Worm (Caenorhabditis elegans): ENCODE measurements around the gene C03B1.10.

Gene C03B1.10

ce11 chrX:6321380-6321779, 36.3 kb downstream of the C03B1.10 start:
- TF ChIP-seq nhr-28 (tag; optimal IDR thresholded peaks at IDR 0.05): no peak
- no peak for TF ChIP-seq lsy-2 (tag; optimal IDR thresholded peaks at IDR 0.05)
- TF ChIP-seq tbx-8 (GFP tag; optimal IDR thresholded peaks at IDR 0.05): no peak
- no peak for TF ChIP-seq ztf-11 (tag; optimal IDR thresholded peaks at IDR 0.05)
- no peak for TF ChIP-seq nhr-237 (tag; optimal IDR thresholded peaks at IDR 0.05)
- no peak for TF ChIP-seq ceh-39 (tag; optimal IDR thresholded peaks at IDR 0.05)
- no peak for TF ChIP-seq lin-13 (tag; optimal IDR thresholded peaks at IDR 0.05)
- no peak for TF ChIP-seq bed-3 (GFP tag; optimal IDR thresholded peaks at IDR 0.05)
- no peak for TF ChIP-seq blmp-1 (tag; optimal IDR thresholded peaks at IDR 0.05)
- TF ChIP-seq flh-1 (GFP tag; optimal IDR thresholded peaks at IDR 0.05): no peak
- TF ChIP-seq M03D4.4 (tag; optimal IDR thresholded peaks at IDR 0.05): no peak
- TF ChIP-seq pha-4 (tag; optimal IDR thresholded peaks at IDR 0.05): no peak
- TF ChIP-seq elt-3 (tag; optimal IDR thresholded peaks at IDR 0.05): no peak
- no peak for TF ChIP-seq nhr-12 (tag; optimal IDR thresholded peaks at IDR 0.05)
- no peak for TF ChIP-seq mls-2 (tag; optimal IDR thresholded peaks at IDR 0.05)
- TF ChIP-seq cnd-1 (tag; optimal IDR thresholded peaks at IDR 0.05): no peak
- no peak for TF ChIP-seq ceh-43 (GFP tag; optimal IDR thresholded peaks at IDR 0.05)
- TF ChIP-seq snpc-4 (tag; optimal IDR thresholded peaks at IDR 0.05): no peak

- TF ChIP-seq M03D4.4 (tag; optimal IDR thresholded peaks at IDR 0.05) (no peak), unc-62 (GFP tag; optimal IDR thresholded peaks at IDR 0.05) (no peak), sem-2 (GFP tag; optimal IDR thresholded peaks at IDR 0.05) (no peak), zip-8 (tag; optimal IDR thresholded peaks at IDR 0.05) (no peak), lsy-2 (tag; optimal IDR thresholded peaks at IDR 0.05) (no peak), drap-1 (GFP tag; optimal IDR thresholded peaks at IDR 0.05) (no peak), nhr-12 (tag; optimal IDR thresholded peaks at IDR 0.05) (no peak), cnd-1 (tag; optimal IDR thresholded peaks at IDR 0.05) (no peak), elt-3 (tag; optimal IDR thresholded peaks at IDR 0.05) (no peak), pha-4 (tag; optimal IDR thresholded peaks at IDR 0.05) (no peak), ceh-83 (GFP tag; optimal IDR thresholded peaks at IDR 0.05) (no peak), nhr-2 (tag; optimal IDR thresholded peaks at IDR 0.05) (no peak), lin-13 (tag; optimal IDR thresholded peaks at IDR 0.05) (no peak), unc-39 (tag; optimal IDR thresholded peaks at IDR 0.05) (no peak), blmp-1 (tag; optimal IDR thresholded peaks at IDR 0.05) (no peak), ham-2 (GFP tag; optimal IDR thresholded peaks at IDR 0.05) (no peak)
Measured at ce11 chrX:6320887-6321286, 36.8 kb downstream of the C03B1.10 start.

- no peak for TF ChIP-seq elt-1 (tag; optimal IDR thresholded peaks at IDR 0.05; ENCODE audit: borderline replicate concordance, insufficient read depth)
- no peak for TF ChIP-seq flh-1 (GFP tag; optimal IDR thresholded peaks at IDR 0.05)
- TF ChIP-seq nhr-237 (tag; optimal IDR thresholded peaks at IDR 0.05): no peak
- no peak for TF ChIP-seq lin-13 (tag; optimal IDR thresholded peaks at IDR 0.05)
- TF ChIP-seq nhr-76 (tag; optimal IDR thresholded peaks at IDR 0.05): no peak
- TF ChIP-seq nhr-2 (tag; optimal IDR thresholded peaks at IDR 0.05): no peak
- no peak for TF ChIP-seq ceh-43 (GFP tag; optimal IDR thresholded peaks at IDR 0.05)
- no peak for TF ChIP-seq nhr-12 (tag; optimal IDR thresholded peaks at IDR 0.05)
- TF ChIP-seq blmp-1 (tag; optimal IDR thresholded peaks at IDR 0.05): no peak
- no peak for TF ChIP-seq mep-1 (tag; optimal IDR thresholded peaks at IDR 0.05)
- TF ChIP-seq unc-62 (GFP tag; optimal IDR thresholded peaks at IDR 0.05): no peak
- TF ChIP-seq ces-1 (GFP tag; optimal IDR thresholded peaks at IDR 0.05): no peak
- no peak for TF ChIP-seq elt-3 (tag; optimal IDR thresholded peaks at IDR 0.05)
- TF ChIP-seq ceh-39 (tag; optimal IDR thresholded peaks at IDR 0.05): no peak
- TF ChIP-seq pha-4 (tag; optimal IDR thresholded peaks at IDR 0.05): no peak
- no peak for TF ChIP-seq ceh-83 (GFP tag; optimal IDR thresholded peaks at IDR 0.05)
Measured at ce11 chrX:6319546-6319945, 38.1 kb downstream of the C03B1.10 start, which contains the start of gene chtb-3. chtb-3 (minus strand) TSS chrX:6319646.

- no peak for TF ChIP-seq cnd-1 (tag; optimal IDR thresholded peaks at IDR 0.05)
- no peak for TF ChIP-seq snpc-4 (tag; optimal IDR thresholded peaks at IDR 0.05)
- TF ChIP-seq unc-62 (GFP tag; optimal IDR thresholded peaks at IDR 0.05): no peak
Measured at ce11 chrX:6318803-6319202, 38.9 kb downstream of the C03B1.10 start.

DNA sequence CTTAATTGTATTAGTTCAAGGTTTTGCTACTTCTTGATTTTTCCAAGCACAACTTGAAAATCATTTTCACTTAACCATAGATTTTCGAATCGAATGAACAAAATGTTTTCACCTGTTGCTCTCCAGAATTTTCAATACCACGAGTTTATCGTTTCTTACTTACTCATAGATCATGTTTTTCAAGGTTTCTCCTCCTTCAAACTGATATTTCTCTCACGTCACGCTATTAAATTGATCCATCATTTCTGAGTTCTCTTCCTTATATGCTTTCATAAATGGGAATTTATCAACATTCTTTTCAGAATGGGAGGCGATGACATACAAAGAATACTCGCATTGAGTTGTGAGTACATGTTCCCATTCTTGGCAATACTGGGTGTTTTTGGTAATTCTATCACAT, 46.3 kb downstream of the C03B1.10 start, which contains the start of gene npr-38:
TSS of gene npr-38 (plus strand) at position 301 of the 400 bp plus-strand sequence.
- TF ChIP-seq mls-2 (tag; optimal IDR thresholded peaks at IDR 0.05) (no peak), nhr-12 (tag; optimal IDR thresholded peaks at IDR 0.05) (no peak), nhr-76 (tag; optimal IDR thresholded peaks at IDR 0.05) (no peak), hlh-1 (tag; optimal IDR thresholded peaks at IDR 0.05) (no peak), unc-62 (GFP tag; optimal IDR thresholded peaks at IDR 0.05) (no peak)
